Worm (Caenorhabditis elegans) whole organism, early embryonic: Measurements from ENCODE around the gene npl-10.

ENCODE experiments used
- F13C5.2 ChIP-seq: sonication (generic microtip); optimal IDR thresholded peaks from 2 replicates; lab custom pipeline; 2017; ENCODE audit warnings: mild to moderate bottlenecking, missing genetic modification characterization, inconsistent platforms, missing compliant biosample characterization
- ceh-36 ChIP-seq: sonication (generic microtip); optimal IDR thresholded peaks from 2 replicates; lab custom pipeline; 2016; ENCODE audit warnings: missing genetic modification characterization, inconsistent platforms, missing compliant biosample characterization
- flt-1 ChIP-seq: fragments of 200-800 bp; sonication (Bioruptor generic); IDR thresholded peaks from 2 replicates; pipeline ENCODE4 v1.3.6; 2022; ENCODE audit warnings: missing genetic modification characterization, missing compliant biosample characterization
- hmbx-1 ChIP-seq: sonication (generic microtip); optimal IDR thresholded peaks from 2 replicates; lab custom pipeline; 2016; ENCODE audit warnings: mild to moderate bottlenecking, missing genetic modification characterization, missing compliant biosample characterization
- scrt-1 ChIP-seq: fragments of 200-800 bp; sonication (Bioruptor generic); IDR thresholded peaks from 2 replicates; pipeline ENCODE4 v1.3.6; 2022; ENCODE audit warnings: missing genetic modification characterization, missing compliant biosample characterization
- tra-4 ChIP-seq: sonication (generic microtip); optimal IDR thresholded peaks from 2 replicates; lab custom pipeline; 2017; ENCODE audit warnings: missing genetic modification characterization, missing compliant biosample characterization

DNA sequence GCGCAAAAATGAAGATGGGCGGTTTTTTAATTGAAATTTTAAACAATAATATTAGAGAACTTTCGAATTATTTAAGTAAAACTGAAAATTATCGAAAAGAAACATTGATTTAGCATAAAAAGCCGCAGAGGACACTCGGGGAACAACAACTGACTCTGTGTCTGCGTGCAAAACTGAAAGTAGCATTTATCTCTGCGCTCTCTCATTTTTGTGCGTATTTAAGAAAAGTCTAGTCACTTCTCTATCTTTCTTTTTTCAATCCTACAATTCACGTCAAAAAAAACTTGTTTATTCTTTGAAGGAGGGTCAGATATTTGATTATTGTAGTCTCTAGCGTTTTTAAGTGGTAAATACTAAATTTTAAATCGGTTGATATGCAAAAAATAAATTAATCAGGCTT lies 27.5 kb downstream of the npl-10 start:
- no peak for TF ChIP-seq F13C5.2 (tag; lab: Kevin White, UChicago)
- TF ChIP-seq hmbx-1 (tag; lab: Kevin White, UChicago): no peak
- TF ChIP-seq flt-1 (GFP tag; lab: Robert Waterston, UW): no peak
- TF ChIP-seq scrt-1: no peak
- no peak for TF ChIP-seq ceh-36
- no peak for TF ChIP-seq tra-4 (tag; lab: Kevin White, UChicago)
